Worm (Caenorhabditis elegans): ENCODE results near the gene T26C12.3.

ce11 chrIV:3233429-3233885 lies 39.7 kb downstream of the T26C12.3 start:
- peak; percentile 18 to 22 for TF ChIP-seq lin-35 (GFP tag; optimal IDR thresholded peaks at IDR 0.05)
- no peak for TF ChIP-seq nhr-237 (tag; optimal IDR thresholded peaks at IDR 0.05)
- TF ChIP-seq unc-62 (GFP tag; optimal IDR thresholded peaks at IDR 0.05): no peak
- TF ChIP-seq jun-1 (tag; optimal IDR thresholded peaks at IDR 0.05): no peak
- no peak for TF ChIP-seq nhr-11 (tag; optimal IDR thresholded peaks at IDR 0.05)
- TF ChIP-seq lsy-2 (tag; optimal IDR thresholded peaks at IDR 0.05): peak; percentile 13 to 67
- TF ChIP-seq efl-1 (optimal IDR thresholded peaks at IDR 0.05): peak in 1 of 2 experiments; percentile 17
- TF ChIP-seq efl-1 (GFP tag; optimal IDR thresholded peaks at IDR 0.05 in 1 of 2): peak in 1 of 2 experiments; percentile 93
- TF ChIP-seq ztf-4 (tag; optimal IDR thresholded peaks at IDR 0.05): no peak
- no peak for TF ChIP-seq lin-15B (tag; optimal IDR thresholded peaks at IDR 0.05)
- peak; percentile 71 for TF ChIP-seq rnt-1 (tag; optimal IDR thresholded peaks at IDR 0.05)
- TF ChIP-seq unc-130 (tag; optimal IDR thresholded peaks at IDR 0.05): no peak
- peak; percentile 55 for TF ChIP-seq nhr-19 (GFP tag; conservative IDR thresholded peaks at IDR 0.05)
- no peak for TF ChIP-seq C04F5.9 (tag; optimal IDR thresholded peaks at IDR 0.05)
- peak in 1 of 3 experiments; percentile 22 for TF ChIP-seq ceh-82 (tag; optimal IDR thresholded peaks at IDR 0.05)
